Fruit fly (Drosophila melanogaster) whole organism, prepupa: ENCODE measurements around the gene CG14715.

Source experiments
- CG10669 ChIP-seq: fragments of 200-800 bp; sonication (Bioruptor generic); optimal IDR thresholded peaks from 3 replicates; lab custom pipeline; 2018; ENCODE audit warnings: missing biosample characterization, mild to moderate bottlenecking, missing genetic modification characterization, moderate library complexity
- CG11294 ChIP-seq: fragments of 200-800 bp; sonication (Bioruptor generic); IDR thresholded peaks from 2 replicates; pipeline ENCODE4 v1.3.6; 2022; ENCODE audit warnings: missing biosample characterization, missing genetic modification characterization
- CG11902 ChIP-seq: fragments of 200-800 bp; sonication (Bioruptor generic); optimal IDR thresholded peaks from 3 replicates; lab custom pipeline; 2016; ENCODE audit warnings: missing biosample characterization, missing genetic modification characterization
- CG15336 ChIP-seq: fragments of 200-800 bp; sonication (Bioruptor generic); IDR thresholded peaks from 2 replicates; pipeline ENCODE4 v1.3.6; 2022; ENCODE audit warnings: missing biosample characterization, missing genetic modification characterization
- CG31627 ChIP-seq: fragments of 200-800 bp; sonication (Bioruptor generic); optimal IDR thresholded peaks from 3 replicates; lab custom pipeline; 2016; ENCODE audit warnings: missing biosample characterization, missing genetic modification characterization
- CG32006 ChIP-seq: fragments of 200-800 bp; sonication (Bioruptor generic); optimal IDR thresholded peaks from 3 replicates; lab custom pipeline; 2017; ENCODE audit warnings: missing biosample characterization, mild to moderate bottlenecking, missing genetic modification characterization
- CG34406 ChIP-seq: fragments of 200-800 bp; sonication (Bioruptor generic); optimal IDR thresholded peaks from 3 replicates; lab custom pipeline; 2016; ENCODE audit warnings: missing biosample characterization, missing genetic modification characterization
- CG6163 ChIP-seq: fragments of 200-800 bp; sonication (Bioruptor generic); IDR thresholded peaks from 3 replicates; pipeline ENCODE4 v1.3.6; 2022; ENCODE audit warnings: missing biosample characterization, missing genetic modification characterization
- CG6792 ChIP-seq: fragments of 200-800 bp; sonication (Bioruptor generic); optimal IDR thresholded peaks from 3 replicates; lab custom pipeline; 2016; ENCODE audit warnings: missing biosample characterization, missing genetic modification characterization
- CG6808 ChIP-seq: fragments of 200-800 bp; sonication (Bioruptor generic); optimal IDR thresholded peaks from 3 replicates; lab custom pipeline; 2017; ENCODE audit warnings: missing biosample characterization, missing genetic modification characterization, mild to moderate bottlenecking, moderate library complexity, missing genetic modification reagents
- CG8119 ChIP-seq: fragments of 200-800 bp; sonication (Bioruptor generic); IDR thresholded peaks from 3 replicates; pipeline ENCODE4 v1.3.6; 2022; ENCODE audit warnings: missing biosample characterization, missing genetic modification characterization
- CG8319 ChIP-seq: fragments of 200-800 bp; sonication (Bioruptor generic); optimal IDR thresholded peaks from 3 replicates; lab custom pipeline; 2016; ENCODE audit warnings: missing biosample characterization, missing genetic modification characterization
- CG8632 ChIP-seq: fragments of 200-800 bp; sonication (Bioruptor generic); optimal IDR thresholded peaks from 3 replicates; lab custom pipeline; 2016; ENCODE audit warnings: missing biosample characterization, missing genetic modification characterization
- CG9139 ChIP-seq: fragments of 200-800 bp; sonication (Bioruptor generic); optimal IDR thresholded peaks from 3 replicates; lab custom pipeline; 2017; ENCODE audit warnings: missing biosample characterization, mild to moderate bottlenecking, missing genetic modification characterization
- Eip78C ChIP-seq: fragments of 200-800 bp; sonication (Bioruptor generic); peaks from one replicate; lab custom pipeline; 2016; ENCODE audit warnings: missing biosample characterization, missing genetic modification characterization
- Ets21C ChIP-seq: fragments of 200-800 bp; sonication (Bioruptor generic); optimal IDR thresholded peaks from 3 replicates; lab custom pipeline; 2016; ENCODE audit warnings: missing biosample characterization, missing genetic modification characterization
- Ets96B ChIP-seq: fragments of 200-800 bp; optimal IDR thresholded peaks from 2 replicates; lab custom pipeline; 2019; ENCODE audit warnings: missing biosample characterization, mild to moderate bottlenecking, missing genetic modification characterization, moderate library complexity
- Gug ChIP-seq: fragments of 200-800 bp; sonication (Bioruptor generic); IDR thresholded peaks from 2 replicates; pipeline ENCODE4 v1.3.6; 2022; ENCODE audit warnings: missing biosample characterization, missing genetic modification characterization
- Hr39 ChIP-seq: fragments of 200-800 bp; sonication (Bioruptor generic); optimal IDR thresholded peaks from 2 replicates; lab custom pipeline; 2016; ENCODE audit warnings: missing biosample characterization, missing genetic modification characterization
- Hr4 ChIP-seq: fragments of 200-800 bp; sonication (Bioruptor generic); optimal IDR thresholded peaks from 3 replicates; lab custom pipeline; 2016; ENCODE audit warnings: missing biosample characterization, missing genetic modification characterization
- Met ChIP-seq: fragments of 200-800 bp; sonication (Bioruptor generic); optimal IDR thresholded peaks from 3 replicates; lab custom pipeline; 2016; ENCODE audit warnings: missing biosample characterization, missing genetic modification characterization
- Smox ChIP-seq: fragments of 200-800 bp; sonication (Bioruptor generic); optimal IDR thresholded peaks from 3 replicates; lab custom pipeline; 2016; ENCODE audit warnings: missing biosample characterization, missing genetic modification characterization
- Sox102F ChIP-seq: fragments of 200-800 bp; sonication (Bioruptor generic); optimal IDR thresholded peaks from 2 replicates; lab custom pipeline; 2016; ENCODE audit warnings: missing biosample characterization, mild to moderate bottlenecking, missing genetic modification characterization
- achi ChIP-seq: fragments of 200-800 bp; sonication (Bioruptor generic); optimal IDR thresholded peaks from 3 replicates; lab custom pipeline; 2016; ENCODE audit warnings: missing biosample characterization, missing genetic modification characterization
- acj6 ChIP-seq: fragments of 200-800 bp; sonication (Bioruptor generic); optimal IDR thresholded peaks from 3 replicates; lab custom pipeline; 2016; ENCODE audit warnings: missing biosample characterization, missing genetic modification characterization
- dsx ChIP-seq: fragments of 200-800 bp; optimal IDR thresholded peaks from 3 replicates; lab custom pipeline; 2019; ENCODE audit warnings: missing biosample characterization, mild to moderate bottlenecking, missing genetic modification characterization, moderate library complexity; ENCODE audit not compliant: poor library complexity, severe bottlenecking
- esn ChIP-seq: fragments of 200-800 bp; sonication (Bioruptor generic); optimal IDR thresholded peaks from 2 replicates; lab custom pipeline; 2016; ENCODE audit warnings: missing biosample characterization, mild to moderate bottlenecking, missing genetic modification characterization, moderate library complexity
- fd85E ChIP-seq: fragments of 200-800 bp; sonication (Bioruptor generic); optimal IDR thresholded peaks from 3 replicates; lab custom pipeline; 2016; ENCODE audit warnings: missing biosample characterization, missing genetic modification characterization
- ss ChIP-seq, 2 experiments: fragments of 200-800 bp; sonication (Bioruptor generic); optimal IDR thresholded peaks; 2 replicates in 1 of 2; 3 replicates in 1 of 2; lab custom pipeline; 2017 to 2018; ENCODE audit warnings: mild to moderate bottlenecking in 2 of 2, missing biosample characterization in 2 of 2, missing genetic modification characterization in 2 of 2, moderate library complexity in 1 of 2
- svp ChIP-seq: fragments of 200-800 bp; sonication (Bioruptor generic); peaks from one replicate; lab custom pipeline; 2016; ENCODE audit warnings: missing biosample characterization, missing genetic modification characterization
- topi ChIP-seq: fragments of 200-800 bp; sonication (Bioruptor generic); optimal IDR thresholded peaks from 3 replicates; lab custom pipeline; 2016; ENCODE audit warnings: missing biosample characterization, missing genetic modification characterization
- vri ChIP-seq: fragments of 200-800 bp; sonication (Bioruptor generic); optimal IDR thresholded peaks from 3 replicates; lab custom pipeline; 2016; ENCODE audit warnings: missing biosample characterization, mild to moderate bottlenecking, missing genetic modification characterization

Gene CG14715

DNA sequence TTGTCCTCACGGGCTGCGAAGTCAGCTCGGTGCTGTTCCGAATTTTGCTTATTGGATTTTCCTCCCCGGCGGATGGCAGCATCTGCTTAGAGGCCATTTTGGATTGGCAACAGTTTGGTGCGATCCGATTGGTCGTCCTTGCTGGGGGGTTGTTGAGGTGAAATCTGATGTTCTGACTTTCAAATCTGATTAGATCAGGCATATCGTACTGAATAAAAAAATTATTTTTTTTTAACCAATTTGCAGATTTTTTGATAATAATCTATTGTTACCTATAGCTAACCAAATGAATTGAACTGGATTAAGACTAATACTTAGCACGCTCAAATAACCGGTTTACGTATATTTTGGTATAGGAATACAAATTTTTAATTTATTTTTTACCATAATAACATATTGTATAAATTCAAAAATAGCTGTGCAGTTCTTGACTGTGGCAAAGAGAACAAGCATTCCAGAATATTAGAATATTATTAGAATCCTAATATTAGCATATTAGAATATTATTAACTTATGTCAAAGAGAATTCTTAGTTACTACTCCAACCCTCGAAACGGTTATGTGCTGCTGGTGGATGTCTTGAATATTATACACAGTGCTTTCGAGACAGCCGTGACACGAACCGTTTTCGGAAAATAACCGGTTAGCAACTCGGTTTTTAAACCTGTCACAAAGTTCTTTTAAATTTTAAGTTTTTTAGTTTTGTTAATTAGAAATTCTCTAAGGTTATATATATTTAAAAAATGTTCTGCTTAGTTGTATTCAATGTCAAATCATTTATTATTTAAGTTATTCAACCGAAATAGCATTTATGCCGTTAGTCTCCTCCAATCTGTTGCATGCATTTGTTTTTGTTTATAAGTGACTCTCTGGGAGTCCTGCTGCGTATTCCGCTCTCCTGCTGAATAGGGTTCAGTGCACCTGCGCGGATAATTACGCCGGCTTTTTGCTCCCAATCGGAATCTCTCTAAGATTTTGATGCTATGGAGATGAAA is 20.6 kb downstream of the CG14715 start, which contains the start of gene Fer3:
Gene Fer3 (minus strand): TSS at position 1 of the 995 bp plus-strand sequence.
- TF ChIP-seq CG11294 (GFP tag; lab: Robert Waterston, UW) (0 out of 2 replicates have a peak, but pooled peaks have one; percentile 5), Ets21C (GFP tag; lab: Kevin White, UChicago) (no peak), Eip78C (GFP tag; lab: Kevin White, UChicago) (peak; percentile 77), CG10669 (peak; percentile 75)

DNA sequence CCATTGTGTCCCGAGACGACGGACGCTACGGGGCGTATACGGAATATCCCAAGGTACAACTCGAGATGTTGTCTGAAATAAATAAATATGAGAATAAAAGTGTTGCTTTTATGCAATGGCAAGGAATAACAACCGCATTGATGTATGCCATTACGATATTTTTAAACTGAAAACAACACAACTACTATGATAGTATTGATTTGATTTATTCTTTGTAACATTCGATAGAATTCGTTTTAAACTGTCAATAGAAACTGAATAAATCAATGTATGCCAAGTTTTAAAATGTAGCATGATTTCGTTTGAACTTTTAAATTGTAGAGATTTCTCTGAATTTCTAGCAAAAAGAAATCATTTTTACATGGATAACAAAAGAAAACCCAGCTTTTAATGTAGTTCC is 22.2 kb downstream of the CG14715 start, which contains the start of gene CG14717:
Gene CG14717 (plus strand): TSS at position 301 of the 400 bp plus-strand sequence.
- TF ChIP-seq CG31627 (GFP tag; lab: Kevin White, UChicago) (no peak), CG32006 (GFP tag; lab: Kevin White, UChicago) (no peak), ss (GFP tag; optimal IDR thresholded peaks at IDR 0.05; lab: Kevin White, UChicago) (no peak), CG6808 (GFP tag; lab: Kevin White, UChicago) (no peak), fd85E (GFP tag; lab: Kevin White, UChicago) (no peak), CG34406 (no peak), Smox (GFP tag; lab: Kevin White, UChicago) (no peak), Gug (GFP tag; lab: Robert Waterston, UW) (no peak), Hr39 (no peak), Ets96B (no peak), esn (GFP tag; lab: Kevin White, UChicago) (no peak), Met (GFP tag; lab: Kevin White, UChicago) (no peak)
- TF ChIP-seq, all 60 proteins: peak for 0

DNA sequence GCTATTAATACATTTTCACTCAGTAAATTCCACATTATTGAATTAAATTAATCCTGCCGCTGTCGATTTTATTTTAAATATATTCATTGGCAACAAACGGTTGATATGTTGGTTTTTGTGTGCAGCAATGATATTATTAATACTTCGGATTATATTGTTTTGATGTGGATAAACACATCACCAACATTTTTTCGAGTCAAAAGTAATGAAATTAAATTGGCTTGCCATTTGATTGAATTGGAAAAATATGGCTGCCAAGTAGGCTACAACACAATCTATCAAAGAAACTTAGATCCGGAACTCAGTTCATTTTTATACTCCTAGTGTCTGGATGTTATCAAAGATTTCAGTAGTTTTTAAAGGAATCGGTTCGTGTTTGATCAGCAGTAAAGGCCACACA is 26.3 kb downstream of the CG14715 start, which contains the start of gene CG14718:
Gene CG14718 (plus strand): TSS at position 301 of the 400 bp plus-strand sequence.
- TF ChIP-seq CG9139 (GFP tag; lab: Kevin White, UChicago) = no peak
- no peak for TF ChIP-seq CG8319 (GFP tag; lab: Kevin White, UChicago)
- TF ChIP-seq CG8632 (GFP tag; lab: Kevin White, UChicago) = no peak
- no peak for TF ChIP-seq CG10669
- no peak for TF ChIP-seq vri
- no peak for TF ChIP-seq topi (GFP tag; lab: Kevin White, UChicago)
- no peak for TF ChIP-seq CG11902 (GFP tag; lab: Kevin White, UChicago)
- no peak for TF ChIP-seq Ets21C (GFP tag; lab: Kevin White, UChicago)
- TF ChIP-seq Hr4 (GFP tag; lab: Kevin White, UChicago) = no peak
- TF ChIP-seq CG32006 (GFP tag; lab: Kevin White, UChicago) = no peak
- TF ChIP-seq Met (GFP tag; lab: Kevin White, UChicago) = no peak

DNA sequence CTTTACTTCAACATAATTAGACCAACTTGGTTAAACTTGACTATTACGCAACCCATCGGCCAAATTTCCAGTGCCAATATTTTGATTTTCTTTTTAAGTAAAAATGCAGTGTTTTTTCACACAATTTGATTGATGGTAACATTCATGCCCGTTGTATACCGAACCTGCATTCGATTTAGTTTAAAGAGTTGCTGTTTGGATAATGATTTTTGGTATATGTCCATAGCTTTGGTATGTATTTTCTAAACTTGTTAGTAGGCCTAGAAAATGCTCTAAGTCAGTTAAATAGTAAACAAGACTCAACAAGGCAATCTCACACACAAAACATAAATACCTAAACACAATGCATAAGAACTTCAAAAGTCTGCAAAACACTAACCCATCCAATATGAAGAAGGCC is 29.7 kb downstream of the CG14715 start, which contains the start of gene I-t:
Gene I-t (plus strand): TSS at position 301 of the 400 bp plus-strand sequence.
- TF ChIP-seq Sox102F (no peak), Met (GFP tag; lab: Kevin White, UChicago) (no peak), CG6792 (GFP tag; lab: Kevin White, UChicago) (no peak), achi (GFP tag; lab: Kevin White, UChicago) (no peak), dsx (GFP tag; lab: Kevin White, UChicago) (no peak), CG8119 (GFP tag; lab: Robert Waterston, UW) (no peak), Hr39 (no peak), CG34406 (no peak), Eip78C (GFP tag; lab: Kevin White, UChicago) (no peak), CG32006 (GFP tag; lab: Kevin White, UChicago) (no peak), fd85E (GFP tag; lab: Kevin White, UChicago) (no peak), acj6 (GFP tag; lab: Kevin White, UChicago) (no peak), CG15336 (GFP tag; lab: Robert Waterston, UW) (no peak)

DNA sequence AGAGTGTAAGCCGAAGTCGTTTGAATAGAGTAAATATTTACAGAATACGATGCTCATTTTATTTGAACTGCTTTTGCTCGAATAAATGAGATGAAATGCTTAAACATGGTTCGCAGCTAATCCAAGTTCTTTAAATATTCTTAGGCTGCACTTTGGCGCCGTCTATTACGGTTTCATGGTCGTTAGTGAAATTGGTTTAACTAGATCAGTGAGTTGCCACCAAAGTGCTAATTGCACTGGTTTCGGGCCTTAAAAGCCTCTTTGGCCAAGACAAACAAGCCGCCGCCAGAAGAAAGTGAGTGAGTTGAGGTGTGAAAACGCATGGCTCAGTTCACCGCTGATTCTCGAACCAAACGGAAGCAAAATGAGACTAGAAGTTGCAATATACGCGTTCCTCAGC is 37.4 kb downstream of the CG14715 start, which contains the start of gene CG14720:
Gene CG14720 (plus strand): TSS at position 301 of the 400 bp plus-strand sequence.
- TF ChIP-seq CG6163 (no peak), svp (GFP tag; lab: Kevin White, UChicago) (peak; percentile 43)
